Fruit fly (Drosophila melanogaster) whole organism, embryonic: ENCODE measurements around the gene CG6231.

Experiments used
- Aef1 ChIP-seq: fragments of 200-800 bp; sonication (Bioruptor generic); IDR thresholded peaks from 3 replicates; pipeline ENCODE4 v1.3.6; 2022; ENCODE audit warnings: missing biosample characterization, missing genetic modification characterization
- CG10209 ChIP-seq: fragments of 200-800 bp; sonication (Bioruptor generic); optimal IDR thresholded peaks from 3 replicates; lab custom pipeline; 2017; ENCODE audit warnings: missing biosample characterization, mild to moderate bottlenecking, missing genetic modification characterization, missing genetic modification reagents
- CG11560 ChIP-seq: fragments of 200-800 bp; sonication (Bioruptor generic); IDR thresholded peaks from 3 replicates; pipeline ENCODE4 v1.3.6; 2022; ENCODE audit warnings: missing biosample characterization, missing genetic modification characterization
- CG12391 ChIP-seq: fragments of 200-800 bp; sonication (Bioruptor generic); optimal IDR thresholded peaks from 3 replicates; lab custom pipeline; 2018; ENCODE audit warnings: missing biosample characterization, mild to moderate bottlenecking, missing genetic modification characterization, moderate library complexity
- CG12769 ChIP-seq: fragments of 200-800 bp; sonication (Bioruptor generic); optimal IDR thresholded peaks from 2 replicates; lab custom pipeline; 2019; ENCODE audit warnings: missing biosample characterization, mild to moderate bottlenecking, missing genetic modification characterization, moderate library complexity
- CG1603 ChIP-seq: fragments of 200-800 bp; sonication (Bioruptor generic); optimal IDR thresholded peaks from 2 replicates; lab custom pipeline; 2019; ENCODE audit warnings: missing biosample characterization, mild to moderate bottlenecking, missing genetic modification characterization, moderate library complexity
- CG17385 ChIP-seq: fragments of 200-800 bp; sonication (Bioruptor generic); optimal IDR thresholded peaks from 3 replicates; lab custom pipeline; 2018; ENCODE audit warnings: missing biosample characterization, mild to moderate bottlenecking, missing genetic modification characterization
- CG17612 ChIP-seq: fragments of 200-800 bp; sonication (Bioruptor generic); IDR thresholded peaks from 2 replicates; pipeline ENCODE4 v1.3.6; 2022; ENCODE audit warnings: missing biosample characterization, missing genetic modification characterization
- CG2116 ChIP-seq: fragments of 200-800 bp; sonication (Bioruptor generic); optimal IDR thresholded peaks from 3 replicates; lab custom pipeline; 2018; ENCODE audit warnings: missing biosample characterization, mild to moderate bottlenecking, missing genetic modification characterization
- CG34224 ChIP-seq: fragments of 200-800 bp; sonication (Bioruptor generic); IDR thresholded peaks from 3 replicates; pipeline ENCODE4 v1.3.6; 2022; ENCODE audit warnings: missing biosample characterization, missing genetic modification characterization; ENCODE audit not compliant: partially characterized antibody
- CG3726 ChIP-seq: fragments of 200-800 bp; sonication (Bioruptor generic); IDR thresholded peaks from 3 replicates; pipeline ENCODE4, ENCODE4 v1.3.6; 2022; ENCODE audit warnings: missing biosample characterization, missing genetic modification characterization
- CG6683 ChIP-seq: fragments of 200-800 bp; sonication (Bioruptor generic); optimal IDR thresholded peaks from 2 replicates; lab custom pipeline; 2017; ENCODE audit warnings: missing biosample characterization, mild to moderate bottlenecking, missing genetic modification characterization, missing genetic modification reagents
- CG6813 ChIP-seq: fragments of 200-800 bp; sonication (Bioruptor generic); optimal IDR thresholded peaks from 2 replicates; lab custom pipeline; 2017; ENCODE audit warnings: missing biosample characterization, missing genetic modification characterization, mild to moderate bottlenecking, moderate library complexity, missing genetic modification reagents
- CG8478 ChIP-seq: fragments of >200 bp; optimal IDR thresholded peaks from 2 replicates; lab custom pipeline; 2018
- CG9876 ChIP-seq: fragments of 200-800 bp; sonication (Bioruptor generic); optimal IDR thresholded peaks from 2 replicates; lab custom pipeline; 2016; ENCODE audit warnings: missing biosample characterization, missing genetic modification characterization
- Dp ChIP-seq: fragments of 200-800 bp; sonication (Bioruptor generic); optimal IDR thresholded peaks from 2 replicates; lab custom pipeline; 2018; ENCODE audit warnings: missing biosample characterization, mild to moderate bottlenecking, missing genetic modification characterization, moderate library complexity
- Dref ChIP-seq: fragments of 200-800 bp; sonication (Bioruptor generic); IDR thresholded peaks from 2 replicates; pipeline ENCODE4 v1.3.6; 2022; ENCODE audit warnings: missing biosample characterization, missing genetic modification characterization
- E2f2 ChIP-seq: fragments of 200-800 bp; sonication (Bioruptor generic); IDR thresholded peaks from 2 replicates; pipeline ENCODE4 v1.3.6; 2022; ENCODE audit warnings: missing biosample characterization, missing genetic modification characterization
- HLH4C ChIP-seq: fragments of 200-800 bp; sonication (Bioruptor generic); IDR thresholded peaks from 3 replicates; pipeline ENCODE4 v1.3.6; 2022; ENCODE audit warnings: missing biosample characterization, missing genetic modification characterization; ENCODE audit not compliant: partially characterized antibody
- Nf-YB ChIP-seq: fragments of 200-800 bp; sonication (Bioruptor generic); optimal IDR thresholded peaks from 3 replicates; lab custom pipeline; 2019; ENCODE audit warnings: missing biosample characterization, mild to moderate bottlenecking, missing genetic modification characterization, moderate library complexity
- Opbp ChIP-seq: fragments of 200-800 bp; sonication (Bioruptor generic); IDR thresholded peaks from 3 replicates; pipeline ENCODE4 v1.3.6; 2022; ENCODE audit warnings: missing biosample characterization, missing genetic modification characterization; ENCODE audit not compliant: partially characterized antibody
- Pdp1 ChIP-seq, 2 experiments: fragments of 200-800 bp; sonication (Bioruptor generic); optimal IDR thresholded peaks; 3 replicates each; lab custom pipeline; 2016; ENCODE audit warnings: missing biosample characterization in 2 of 2, missing genetic modification characterization in 2 of 2, mild to moderate bottlenecking in 1 of 2, moderate library complexity in 1 of 2
- Ptx1 ChIP-seq: fragments of 200-800 bp; sonication (Bioruptor generic); IDR thresholded peaks from 2 replicates; pipeline ENCODE4 v1.3.6; 2022; ENCODE audit warnings: missing biosample characterization, missing genetic modification characterization
- Scr ChIP-seq: fragments of 200-800 bp; sonication (Bioruptor generic); IDR thresholded peaks from 2 replicates; pipeline ENCODE4 v1.3.6; 2022; ENCODE audit warnings: missing biosample characterization, missing genetic modification characterization; ENCODE audit not compliant: partially characterized antibody
- Sin3A ChIP-seq: fragments of >200 bp; optimal IDR thresholded peaks from 2 replicates; lab custom pipeline; 2018
- Taf1 ChIP-seq: fragments of 200-800 bp; sonication (Bioruptor generic); IDR thresholded peaks from 2 replicates; pipeline ENCODE4 v1.3.6; 2022; ENCODE audit warnings: missing biosample characterization, missing genetic modification characterization
- Trl ChIP-seq, 3 experiments: fragments of >200 bp in 2 of 3; fragments of 200-800 bp in 1 of 3; sonication (Bioruptor generic) in 1 of 3; optimal IDR thresholded peaks; 2 replicates in 1 of 3; 3 replicates in 2 of 3; lab custom pipeline; 2016 to 2017; ENCODE audit warnings: missing biosample characterization in 1 of 3, missing genetic modification characterization in 1 of 3
- YL-1 ChIP-seq: fragments of 200-800 bp; sonication (Bioruptor generic); optimal IDR thresholded peaks from 3 replicates; lab custom pipeline; 2017; ENCODE audit warnings: missing biosample characterization, mild to moderate bottlenecking, missing genetic modification characterization
- ara ChIP-seq: fragments of 200-800 bp; sonication (Bioruptor generic); IDR thresholded peaks from 2 replicates; pipeline ENCODE4 v1.3.6; 2022; ENCODE audit warnings: missing biosample characterization, missing genetic modification characterization
- ash1 ChIP-seq: fragments of 200-800 bp; sonication (Bioruptor generic); optimal IDR thresholded peaks from 2 replicates; lab custom pipeline; 2018; ENCODE audit warnings: missing biosample characterization, mild to moderate bottlenecking, missing genetic modification characterization
- bbx ChIP-seq: fragments of 200-800 bp; sonication (Bioruptor generic); IDR thresholded peaks from 2 replicates; pipeline ENCODE4 v1.3.6; 2022; ENCODE audit warnings: missing biosample characterization, missing genetic modification characterization; ENCODE audit not compliant: partially characterized antibody
- cg ChIP-seq: fragments of 200-800 bp; sonication (Bioruptor generic); optimal IDR thresholded peaks from 3 replicates; lab custom pipeline; 2019; ENCODE audit warnings: missing biosample characterization, mild to moderate bottlenecking, missing genetic modification characterization, moderate library complexity
- chinmo ChIP-seq: fragments of 200-800 bp; sonication (Bioruptor generic); IDR thresholded peaks from 4 replicates; pipeline ENCODE4 v1.3.6; 2022; ENCODE audit warnings: missing biosample characterization, missing genetic modification characterization; ENCODE audit not compliant: partially characterized antibody
- chm ChIP-seq: fragments of 200-800 bp; sonication (Bioruptor generic); IDR thresholded peaks from 2 replicates; pipeline ENCODE4 v1.3.6; 2022; ENCODE audit warnings: missing biosample characterization, missing genetic modification characterization
- ci ChIP-seq: fragments of 200-800 bp; sonication (Bioruptor generic); IDR thresholded peaks from 3 replicates; pipeline ENCODE4 v1.3.6; 2022; ENCODE audit warnings: missing biosample characterization, missing genetic modification characterization
- croc ChIP-seq: fragments of 200-800 bp; sonication (Bioruptor generic); conservative IDR thresholded peaks from 3 replicates; pipeline ENCODE4 v1.3.6; 2022; ENCODE audit warnings: missing biosample characterization, missing genetic modification characterization
- crol ChIP-seq: fragments of 200-800 bp; sonication (Bioruptor generic); IDR thresholded peaks from 2 replicates; pipeline ENCODE4 v1.3.6; 2022; ENCODE audit warnings: missing biosample characterization, missing genetic modification characterization
- dysf ChIP-seq: fragments of 200-800 bp; sonication (Bioruptor generic); IDR thresholded peaks from 3 replicates; pipeline ENCODE4 v1.3.6; 2022; ENCODE audit warnings: missing biosample characterization, missing genetic modification characterization
- ewg ChIP-seq: fragments of 200-800 bp; sonication (Bioruptor generic); optimal IDR thresholded peaks from 3 replicates; lab custom pipeline; 2017; ENCODE audit warnings: mild to moderate bottlenecking, missing biosample characterization, missing genetic modification reagents, missing genetic modification characterization
- gcm ChIP-seq: fragments of 200-800 bp; sonication (Bioruptor generic); optimal IDR thresholded peaks from 2 replicates; lab custom pipeline; 2019; ENCODE audit warnings: missing biosample characterization, mild to moderate bottlenecking, missing genetic modification characterization, moderate library complexity
- gro ChIP-seq: fragments of 200-800 bp; sonication (Bioruptor generic); optimal IDR thresholded peaks from 2 replicates; lab custom pipeline; 2016; ENCODE audit warnings: missing biosample characterization, missing genetic modification characterization
- inv ChIP-seq: fragments of 200-800 bp; sonication (Bioruptor generic); IDR thresholded peaks from 2 replicates; pipeline ENCODE4 v1.3.6; 2022; ENCODE audit warnings: missing biosample characterization, missing genetic modification characterization; ENCODE audit not compliant: partially characterized antibody
- pzg ChIP-seq: fragments of 200-800 bp; sonication (Bioruptor generic); optimal IDR thresholded peaks from 3 replicates; lab custom pipeline; 2018; ENCODE audit warnings: missing biosample characterization, mild to moderate bottlenecking, missing genetic modification characterization, moderate library complexity
- rib ChIP-seq: fragments of 200-800 bp; sonication (Bioruptor generic); IDR thresholded peaks from 2 replicates; pipeline ENCODE4 v1.3.6; 2022; ENCODE audit warnings: missing biosample characterization, missing genetic modification characterization
- seq ChIP-seq: fragments of 200-800 bp; sonication (Bioruptor generic); IDR thresholded peaks from 2 replicates; pipeline ENCODE4 v1.3.6; 2022; ENCODE audit warnings: missing biosample characterization, missing genetic modification characterization
- sug ChIP-seq: fragments of 200-800 bp; optimal IDR thresholded peaks from 2 replicates; lab custom pipeline; 2019; ENCODE audit warnings: missing biosample characterization, mild to moderate bottlenecking, missing genetic modification characterization, moderate library complexity
- tio ChIP-seq: fragments of 200-800 bp; sonication (Bioruptor generic); optimal IDR thresholded peaks from 2 replicates; lab custom pipeline; 2017; ENCODE audit warnings: missing biosample characterization, missing genetic modification characterization, inconsistent platforms
- trh ChIP-seq: fragments of 200-800 bp; sonication (Bioruptor generic); optimal IDR thresholded peaks from 2 replicates; lab custom pipeline; 2016; ENCODE audit warnings: missing biosample characterization, missing genetic modification characterization

CG6231 gene

dm6 chr3R:19642092-19642892, 9.8 kb upstream of the CG6231 start, which contains the start of gene subdued:
Gene subdued, minus strand, starts transcription at chr3R:19642722.
- TF ChIP-seq croc (GFP tag; lab: Robert Waterston, UW) = 0 out of 3 replicates have a peak, but pooled peaks have one; percentile 8
- TF ChIP-seq crol = peak; percentile 91
- peak; percentile 7 for TF ChIP-seq Sin3A (lab: Kevin White, UChicago)
- no peak; the same call in 1 of the 2 replicates for TF ChIP-seq chm
- no peak for TF ChIP-seq CG12391
- no peak for TF ChIP-seq CG6683 (GFP tag; lab: Kevin White, UChicago)
- TF ChIP-seq ara (GFP tag; lab: Robert Waterston, UW) = 0 out of 2 replicates have a peak, but pooled peaks have one; percentile 30
- TF ChIP-seq Taf1 (GFP tag; lab: Robert Waterston, UW) = no peak
- TF ChIP-seq CG34224 = peak; percentile 60; the same call in 1 of the 3 replicates
- peak; percentile 83 for TF ChIP-seq CG17385 (GFP tag; lab: Kevin White, UChicago)
- peak; percentile 32 for TF ChIP-seq sug (tag; lab: Kevin White, UChicago)
- no peak for TF ChIP-seq CG10209
- TF ChIP-seq cg (GFP tag; lab: Kevin White, UChicago) = peak; percentile 55
- TF ChIP-seq Nf-YB = no peak
- TF ChIP-seq inv (GFP tag; lab: Robert Waterston, UW) = peak; percentile 30; the same call in 1 of the 2 replicates
- TF ChIP-seq Dref = peak; percentile 75
- TF ChIP-seq bbx (GFP tag; lab: Robert Waterston, UW) = peak; percentile 38
- no peak for TF ChIP-seq CG1603
- TF ChIP-seq CG3726 = 0 out of 3 replicates have a peak, but pooled peaks have one; percentile 3
- TF ChIP-seq Dp (GFP tag; lab: Kevin White, UChicago) = peak; percentile 89
- TF ChIP-seq ci = peak; percentile 57; the same call in 1 of the 3 replicates
- peak; percentile 4 for TF ChIP-seq CG6813 (GFP tag; lab: Kevin White, UChicago)
- TF ChIP-seq YL-1 = peak; percentile 15
- TF ChIP-seq CG12769 (tag; lab: Kevin White, UChicago) = peak; percentile 74
- TF ChIP-seq chinmo (GFP tag; lab: Robert Waterston, UW) = 0 out of 4 replicates have a peak, but pooled peaks have one; percentile 30
- peak; percentile 65 for TF ChIP-seq HLH4C (GFP tag; lab: Robert Waterston, UW)
- TF ChIP-seq Pdp1 (GFP tag; optimal IDR thresholded peaks at IDR 0.05; lab: Kevin White, UChicago) = peak in 1 of 2 experiments; percentile 51
- peak; percentile 71 for TF ChIP-seq CG2116 (GFP tag; lab: Kevin White, UChicago)
- TF ChIP-seq ewg = no peak
- TF ChIP-seq Opbp (GFP tag; lab: Robert Waterston, UW) = peak; percentile 19; the same call in 2 of the 3 replicates
- peak; percentile 29; the same call in 1 of the 2 replicates for TF ChIP-seq rib (GFP tag; lab: Robert Waterston, UW)
- 0 out of 2 replicates have a peak, but pooled peaks have one; percentile 24 for TF ChIP-seq seq (GFP tag; lab: Robert Waterston, UW)
- TF ChIP-seq E2f2 (GFP tag; lab: Robert Waterston, UW) = peak; percentile 90
- TF ChIP-seq Trl (optimal IDR thresholded peaks at IDR 0.05; lab: Kevin White, UChicago) = peak in 1 of 2 experiments; percentile 20
- TF ChIP-seq Trl (GFP tag; optimal IDR thresholded peaks at IDR 0.05; lab: Kevin White, UChicago) = no peak
- TF ChIP-seq pzg (GFP tag; lab: Kevin White, UChicago) = peak; percentile 11

dm6 chr3R:19641498-19642065, 9.1 kb upstream of the CG6231 start:
- TF ChIP-seq CG8478 (lab: Kevin White, UChicago) (no peak), Aef1 (GFP tag; lab: Robert Waterston, UW) (peak; percentile 78), tio (GFP tag; lab: Kevin White, UChicago) (peak; percentile 60), Scr (GFP tag; lab: Robert Waterston, UW) (no peak), CG11560 (tag; lab: Robert Waterston, UW) (peak; percentile 44; the same call in 1 of the 3 replicates), dysf (GFP tag; lab: Robert Waterston, UW) (peak; percentile 91), Ptx1 (peak; percentile 83), gro (GFP tag; lab: Kevin White, UChicago) (peak; percentile 66), gcm (peak; percentile 90), crol (no peak), CG17612 (GFP tag; lab: Robert Waterston, UW) (peak; percentile 85), CG9876 (GFP tag; lab: Kevin White, UChicago) (no peak), ash1 (GFP tag; lab: Kevin White, UChicago) (no peak), trh (peak; percentile 32)
